Worm (Caenorhabditis elegans): ENCODE data around the gene F43H9.4.

DNA sequence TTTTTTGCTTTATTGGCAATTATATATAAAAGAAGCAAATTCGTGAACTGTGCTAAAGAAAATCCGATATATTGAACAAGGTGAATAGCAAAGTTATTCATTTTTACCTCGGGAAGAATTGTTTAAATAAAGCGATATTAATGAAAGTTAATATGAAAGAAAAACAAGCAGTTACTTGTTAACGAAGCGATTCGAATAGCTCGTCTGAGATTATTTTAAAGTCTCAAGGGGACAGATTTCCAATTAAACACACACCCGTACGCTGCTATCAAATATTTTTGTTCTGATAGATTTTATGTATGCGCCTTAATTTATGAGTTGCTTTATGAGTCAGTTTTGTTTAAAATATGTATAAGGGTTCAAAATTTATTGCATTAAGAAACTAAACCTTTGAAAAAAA is 41.3 kb downstream of the F43H9.4 start, which contains the start of gene str-140:
- TF ChIP-seq elt-3 (tag; optimal IDR thresholded peaks at IDR 0.05) = no peak
- no peak for TF ChIP-seq R02D3.7 (tag; optimal IDR thresholded peaks at IDR 0.05)
- no peak for TF ChIP-seq unc-62 (GFP tag; optimal IDR thresholded peaks at IDR 0.05)
- no peak for TF ChIP-seq fos-1 (tag; optimal IDR thresholded peaks at IDR 0.05)
- TF ChIP-seq elt-1 (tag; optimal IDR thresholded peaks at IDR 0.05) = no peak
- no peak for TF ChIP-seq ztf-4 (tag; optimal IDR thresholded peaks at IDR 0.05)
